Worm (Caenorhabditis elegans) whole organism, dauer: ENCODE data around the gene gcy-12.
"Not testable (repeated sequence)": the region's sequence is repeated elsewhere in the genome, so short reads cannot be mapped to it uniquely, and the experiment has no call there.

Experiments
- unc-62 ChIP-seq: sonication (generic microtip); optimal IDR thresholded peaks from 2 replicates; lab custom pipeline; 2017; ENCODE audit warnings: missing biosample characterization, missing genetic modification reagents, missing genetic modification characterization

Gene gcy-12

DNA sequence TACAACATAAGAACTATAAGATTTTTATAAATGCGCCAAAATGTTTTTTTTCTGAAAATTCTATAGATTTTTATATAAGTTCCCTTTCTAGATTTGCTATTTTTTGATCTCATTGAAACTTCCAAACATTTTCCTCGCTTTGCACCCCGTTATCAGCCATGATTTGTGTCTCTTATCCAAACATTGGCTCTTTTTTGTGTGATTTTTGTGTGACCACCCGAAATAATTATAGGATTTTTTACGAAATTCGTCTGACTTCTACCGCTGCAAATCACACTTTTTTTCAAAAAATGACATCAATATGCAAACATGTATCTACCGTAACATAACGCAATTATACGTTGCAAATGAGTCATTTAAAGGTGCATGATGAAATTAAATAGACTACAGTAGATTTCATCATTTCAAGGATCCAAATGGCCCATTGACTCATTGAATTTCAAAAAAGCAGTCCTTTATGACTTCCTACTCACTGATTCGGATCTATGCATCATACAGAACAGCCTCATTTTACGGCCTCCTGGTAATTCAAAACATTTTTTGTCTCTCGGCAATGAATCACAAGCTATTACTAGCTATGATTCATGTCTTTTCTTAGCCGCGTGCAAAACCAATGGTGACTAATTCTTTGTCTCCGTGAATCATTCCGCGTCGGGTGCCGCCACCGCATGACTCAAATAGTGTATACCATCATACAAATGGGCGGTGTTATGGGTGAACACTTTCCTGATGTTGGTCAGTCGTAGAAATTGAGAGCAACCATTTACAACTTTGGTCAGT, 20.7 kb downstream of the gcy-12 start:
- no peak for TF ChIP-seq unc-62 (GFP tag; lab: Kevin White, UChicago)

DNA sequence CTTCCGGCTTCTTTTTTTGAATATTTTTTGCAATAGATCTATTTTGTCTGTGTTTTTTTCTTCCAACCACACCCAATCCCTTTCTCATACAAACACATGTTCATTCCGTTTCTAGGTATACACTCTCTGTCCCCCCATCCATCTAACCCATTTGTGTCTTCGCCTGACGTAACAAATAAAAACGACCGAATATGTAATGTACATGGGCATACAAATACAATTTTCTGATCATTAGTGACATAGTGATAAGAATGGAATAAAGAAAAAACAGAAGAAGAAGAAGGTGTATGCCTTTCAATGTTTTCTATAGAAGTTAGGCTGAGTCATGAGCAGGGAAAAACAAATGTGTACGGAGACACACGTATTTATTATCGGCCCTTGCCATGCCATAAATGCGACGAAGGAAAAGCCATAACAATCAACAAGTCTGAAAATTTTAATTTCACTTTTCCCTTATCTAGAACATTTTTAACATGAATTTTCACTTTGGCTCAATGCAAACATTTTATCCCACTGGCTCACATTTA, 21.9 kb downstream of the gcy-12 start:
- no peak for TF ChIP-seq unc-62 (GFP tag; lab: Kevin White, UChicago)

DNA sequence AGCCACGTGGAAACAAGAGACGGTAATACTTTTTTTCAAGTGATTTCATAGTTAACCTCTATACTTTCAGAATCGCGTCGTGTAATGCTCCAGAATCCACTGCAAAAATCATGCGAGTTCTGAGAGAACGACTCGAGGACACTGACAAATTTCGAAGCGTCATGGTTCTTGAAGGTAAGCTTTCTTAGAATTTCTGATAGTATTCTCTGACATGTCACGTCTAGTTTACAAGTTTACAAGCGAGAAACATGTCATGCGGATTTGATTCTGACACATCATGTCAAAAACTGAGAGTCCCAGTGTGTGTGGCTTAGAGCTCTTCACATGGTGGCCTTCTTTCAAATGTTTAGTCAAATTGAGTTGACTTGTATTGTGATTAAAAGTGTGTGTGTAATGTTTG, 22.8 kb downstream of the gcy-12 start:
- no peak for TF ChIP-seq unc-62 (GFP tag; lab: Kevin White, UChicago)

DNA sequence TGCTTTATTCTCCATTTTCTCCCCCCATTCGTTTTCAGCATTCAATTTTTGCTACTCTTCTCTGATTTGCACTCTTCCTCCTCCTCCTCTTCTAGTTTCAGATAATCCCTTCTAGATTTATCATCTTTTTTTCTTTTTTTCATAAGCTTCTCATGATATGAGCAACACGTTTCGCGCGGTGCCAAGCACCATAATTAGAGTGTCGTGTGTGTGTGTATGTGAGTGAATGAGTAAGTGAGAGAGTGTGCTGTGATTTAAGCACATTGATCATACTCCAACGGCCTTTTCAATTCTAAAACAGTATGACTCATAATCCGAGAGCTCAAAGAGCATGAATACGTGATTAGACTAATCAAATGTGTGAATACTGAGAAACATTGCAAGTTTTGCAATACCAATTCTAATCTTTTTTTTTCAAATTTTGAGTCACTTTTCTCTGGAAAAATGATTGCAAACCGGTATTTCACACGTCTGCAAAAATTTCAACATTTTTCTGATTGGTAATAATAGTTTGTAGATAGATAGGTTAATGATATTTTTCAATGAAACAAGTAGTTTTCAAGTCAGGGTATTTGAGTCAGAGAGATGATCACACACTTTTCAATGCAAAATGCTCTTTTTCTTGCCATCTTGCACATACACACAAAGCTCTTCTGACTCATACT, 23.7 kb downstream of the gcy-12 start:
- TF ChIP-seq unc-62 (GFP tag; lab: Kevin White, UChicago): no peak

- no peak for TF ChIP-seq unc-62 (GFP tag; lab: Kevin White, UChicago)
Observed at ce11 chrII:5336035-5336376, 24.2 kb downstream of the gcy-12 start.

DNA sequence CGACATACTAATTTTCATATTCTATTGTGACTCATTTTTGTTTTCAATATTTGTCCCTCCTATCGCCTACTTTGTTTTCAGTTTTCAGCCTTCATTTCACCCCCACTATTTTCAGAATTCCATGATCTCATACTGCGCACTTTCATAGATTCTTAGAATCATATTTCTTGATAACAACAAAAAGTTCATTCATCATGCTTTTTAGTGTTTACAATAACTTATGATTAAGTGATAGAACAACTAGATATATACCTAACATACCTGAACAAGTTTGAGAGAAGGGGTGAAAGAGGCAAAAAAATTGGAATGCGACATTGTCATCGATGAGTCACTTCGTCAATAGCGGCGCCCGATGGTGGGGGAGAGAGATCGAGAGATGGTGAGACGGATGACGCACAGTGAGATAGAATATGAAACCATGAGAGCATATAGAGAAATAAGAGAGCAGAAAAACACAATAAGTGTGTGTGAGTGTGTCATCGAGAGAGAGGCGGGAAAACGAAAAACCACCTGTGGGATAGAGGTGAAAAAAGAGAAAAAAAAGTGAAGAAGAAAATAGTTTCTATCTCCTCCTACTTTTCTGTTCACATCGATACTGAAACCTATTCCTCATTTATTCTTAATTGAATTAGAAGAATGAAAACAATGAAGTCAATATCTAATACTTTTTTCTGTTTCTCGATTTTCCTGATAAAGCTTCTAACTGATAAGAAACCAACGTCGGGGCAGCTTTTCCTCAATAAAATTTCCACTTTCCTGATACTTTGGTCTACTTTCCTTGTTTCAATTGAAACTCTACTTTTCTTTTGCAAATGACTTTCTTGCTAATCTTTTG, 25.0 kb downstream of the gcy-12 start:
- no peak for TF ChIP-seq unc-62 (GFP tag; lab: Kevin White, UChicago)

ce11 chrII:5337495-5337840, 25.6 kb downstream of the gcy-12 start:
- no peak for TF ChIP-seq unc-62 (GFP tag; lab: Kevin White, UChicago)

- TF ChIP-seq unc-62 (GFP tag; lab: Kevin White, UChicago): no peak
Observed at ce11 chrII:5338301-5338700, 26.5 kb downstream of the gcy-12 start.

DNA sequence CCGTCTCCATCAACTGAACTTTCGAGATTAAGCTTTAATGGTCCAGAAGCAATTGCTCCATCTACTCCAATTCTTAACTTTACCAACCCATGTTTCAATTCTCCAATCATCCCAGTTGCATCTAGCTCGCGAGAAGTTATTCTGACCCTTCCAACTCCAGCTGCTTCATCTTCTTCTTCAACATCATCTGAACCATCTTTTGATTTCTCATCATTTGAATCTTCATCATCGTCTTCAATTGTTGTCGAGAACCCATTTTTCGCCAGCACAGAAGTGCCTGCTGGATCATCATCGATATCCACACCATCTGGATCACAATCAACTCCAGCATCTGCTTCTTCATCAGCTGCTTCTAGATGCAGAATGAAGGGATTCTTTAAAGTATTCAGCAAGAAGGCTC, 27.7 kb downstream of the gcy-12 start:
- TF ChIP-seq unc-62 (GFP tag; lab: Kevin White, UChicago): no peak

ce11 chrII:5340672-5341568, 29.1 kb downstream of the gcy-12 start:
- no peak for TF ChIP-seq unc-62 (GFP tag; lab: Kevin White, UChicago)

DNA sequence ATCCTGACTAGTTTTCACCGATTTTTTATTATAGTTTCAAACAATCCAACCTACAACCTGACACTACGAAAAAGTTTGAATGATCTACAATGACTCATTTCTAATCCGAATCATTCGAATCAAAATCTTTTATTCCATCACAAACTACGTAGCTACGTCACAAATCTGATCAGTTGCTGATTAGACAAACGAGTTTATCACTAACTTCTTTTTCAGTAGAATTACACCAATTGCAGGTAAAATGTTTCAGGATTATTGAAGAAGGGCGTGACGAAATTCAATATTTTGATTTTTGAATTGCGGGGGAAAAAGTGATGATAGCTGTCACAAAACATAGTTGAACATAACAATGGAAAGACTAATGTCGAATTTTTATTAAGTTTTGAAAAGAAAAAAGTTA, 29.7 kb downstream of the gcy-12 start:
- TF ChIP-seq unc-62 (GFP tag; lab: Kevin White, UChicago): no peak

- TF ChIP-seq unc-62 (GFP tag; lab: Kevin White, UChicago): no peak
Observed at ce11 chrII:5342412-5342811, 30.6 kb downstream of the gcy-12 start.

DNA sequence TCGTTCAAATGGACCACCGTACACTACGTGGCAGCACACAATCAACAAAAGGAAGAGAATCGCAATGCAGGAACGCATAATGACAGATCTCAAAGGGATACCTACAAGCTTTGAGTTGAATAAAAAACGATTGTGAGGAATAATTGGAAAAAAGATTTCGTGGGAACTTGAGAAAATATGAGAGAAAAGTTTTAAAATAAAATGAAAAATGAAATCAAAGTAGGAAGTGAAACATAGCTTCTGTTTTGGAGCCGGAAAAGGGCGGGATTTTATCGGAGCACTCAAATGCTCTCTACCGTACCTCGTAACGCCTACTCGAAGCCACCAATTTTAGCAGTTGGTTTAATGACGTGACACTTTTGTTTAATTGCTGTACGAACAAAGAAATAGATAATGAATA, 32.9 kb downstream of the gcy-12 start, which contains the start of gene F09E5.14:
F09E5.14 (minus strand) TSS at position 101 of the 400 bp plus-strand sequence.
- no peak for TF ChIP-seq unc-62 (GFP tag; lab: Kevin White, UChicago)

ce11 chrII:5350357-5350756, 38.5 kb downstream of the gcy-12 start, which contains the start of gene F09E5.8:
Gene F09E5.8, plus strand, starts transcription at chrII:5350669.
- TF ChIP-seq unc-62 (GFP tag; lab: Kevin White, UChicago): not testable (repeated sequence)

ce11 chrII:5351799-5352198, 40.0 kb downstream of the gcy-12 start, which contains the start of gene F09E5.7:
Gene F09E5.7, plus strand, starts transcription at chrII:5352099.
- TF ChIP-seq unc-62 (GFP tag; lab: Kevin White, UChicago): no peak
